Worm (Caenorhabditis elegans) whole organism, early embryonic: ENCODE results near the gene cdc-14.

Experiments used
- B0310.2 ChIP-seq: sonication (generic microtip); optimal IDR thresholded peaks from 2 replicates; lab custom pipeline; 2016; ENCODE audit warnings: mild to moderate bottlenecking, missing genetic modification characterization, missing compliant biosample characterization
- aly-1 ChIP-seq: sonication (generic microtip); optimal IDR thresholded peaks from 2 replicates; lab custom pipeline; 2016; ENCODE audit warnings: missing genetic modification characterization, missing compliant biosample characterization
- ets-7 ChIP-seq: sonication (generic microtip); optimal IDR thresholded peaks from 2 replicates; lab custom pipeline; 2016; ENCODE audit warnings: missing genotype, missing genetic modification characterization, missing compliant biosample characterization
- pes-1 ChIP-seq: fragments of 200-800 bp; sonication (Bioruptor generic); IDR thresholded peaks from 2 replicates; pipeline ENCODE4 v1.3.6; 2022; ENCODE audit warnings: missing genetic modification reagents, missing genetic modification characterization, missing compliant biosample characterization
- tbx-11 ChIP-seq: fragments of 200-800 bp; sonication (Bioruptor generic); IDR thresholded peaks from 2 replicates; pipeline ENCODE4 v1.3.6; 2022; ENCODE audit warnings: missing genetic modification characterization, missing compliant biosample characterization
- tbx-37 ChIP-seq: fragments of 200-800 bp; sonication (Bioruptor generic); conservative IDR thresholded peaks from 2 replicates; pipeline ENCODE4 v1.3.6; 2022; ENCODE audit warnings: missing genetic modification reagents, missing genetic modification characterization, missing compliant biosample characterization
- tra-4 ChIP-seq: sonication (generic microtip); optimal IDR thresholded peaks from 2 replicates; lab custom pipeline; 2017; ENCODE audit warnings: missing genetic modification characterization, missing compliant biosample characterization

- no peak for TF ChIP-seq tbx-11 (GFP tag; lab: Robert Waterston, UW)
- TF ChIP-seq ets-7 (tag; lab: Kevin White, UChicago): no peak
- TF ChIP-seq tbx-37 (GFP tag; lab: Robert Waterston, UW): no peak
- TF ChIP-seq pes-1 (GFP tag; lab: Robert Waterston, UW): no peak
- no peak for TF ChIP-seq aly-1
- TF ChIP-seq tra-4 (tag; lab: Kevin White, UChicago): no peak
- no peak for TF ChIP-seq B0310.2
Measured at ce11 chrII:5638059-5638458, 44.8 kb upstream of the cdc-14 start, which contains the start of gene F59E12.3.
